Worm (Caenorhabditis elegans) whole organism, midembryonic: ENCODE measurements around the gene Y46B2A.3.

ENCODE experiments used
- klf-2 ChIP-seq: fragments of 200-800 bp; sonication (Bioruptor generic); conservative IDR thresholded peaks from 2 replicates; pipeline ENCODE4 v1.3.6; 2022; ENCODE audit warnings: missing genetic modification reagents, missing genetic modification characterization, missing compliant biosample characterization
- ref-1 ChIP-seq: fragments of 200-800 bp; sonication (Bioruptor generic); conservative IDR thresholded peaks from 2 replicates; pipeline ENCODE4 v1.3.6; 2022; ENCODE audit warnings: missing genetic modification reagents, missing genetic modification characterization, missing compliant biosample characterization
- tab-1 ChIP-seq: fragments of 200-800 bp; sonication (Bioruptor generic); IDR thresholded peaks from 2 replicates; pipeline ENCODE4 v1.3.6; 2022; ENCODE audit warnings: missing genetic modification characterization, missing compliant biosample characterization
- ztf-29 ChIP-seq: fragments of 200-800 bp; sonication (Bioruptor generic); IDR thresholded peaks from 2 replicates; pipeline ENCODE4 v1.3.6; 2022; ENCODE audit warnings: missing genetic modification reagents, missing genetic modification characterization, missing compliant biosample characterization

DNA sequence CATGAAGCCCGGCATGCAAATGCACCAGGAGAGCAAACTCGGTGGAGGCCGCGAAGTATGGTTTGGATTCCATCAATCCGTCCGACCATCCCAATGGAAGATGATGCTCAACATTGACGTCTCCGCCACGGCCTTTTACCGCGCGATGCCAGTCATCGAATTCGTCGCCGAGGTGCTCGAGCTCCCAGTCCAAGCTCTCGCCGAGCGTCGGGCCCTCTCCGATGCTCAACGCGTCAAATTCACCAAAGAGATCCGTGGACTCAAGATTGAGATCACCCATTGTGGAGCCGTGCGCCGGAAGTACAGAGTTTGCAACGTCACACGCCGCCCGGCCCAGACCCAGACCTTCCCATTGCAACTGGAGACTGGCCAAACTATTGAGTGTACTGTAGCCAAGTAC is 9.0 kb upstream of the Y46B2A.3 start:
- TF ChIP-seq ztf-29 (GFP tag; lab: Robert Waterston, UW) (no peak), tab-1 (no peak), ref-1 (no peak), klf-2 (no peak)
